Worm (Caenorhabditis elegans) whole organism, late embryonic: Measurements from ENCODE around the gene F57G12.2.

Source experiments
- ceh-22 ChIP-seq: sonication (generic microtip); optimal IDR thresholded peaks from 2 replicates; lab custom pipeline; 2017; ENCODE audit warnings: missing biosample characterization, missing genetic modification characterization
- ceh-45 ChIP-seq: fragments of 200-800 bp; sonication (Bioruptor generic); IDR thresholded peaks from 2 replicates; pipeline ENCODE4 v1.3.6; 2022; ENCODE audit warnings: missing genetic modification reagents, missing genetic modification characterization, missing compliant biosample characterization
- ceh-6 ChIP-seq: fragments of 200-800 bp; sonication (Bioruptor generic); optimal IDR thresholded peaks from 2 replicates; lab custom pipeline; 2018; ENCODE audit warnings: mild to moderate bottlenecking, missing genetic modification characterization, missing compliant biosample characterization
- che-1 ChIP-seq: sonication (generic microtip); optimal IDR thresholded peaks from 2 replicates; lab custom pipeline; 2016; ENCODE audit warnings: mild to moderate bottlenecking, missing genetic modification characterization, missing compliant biosample characterization
- elt-2 ChIP-seq: sonication (generic microtip); optimal IDR thresholded peaks from 2 replicates; lab custom pipeline; 2016; ENCODE audit warnings: missing genetic modification reagents, missing genetic modification characterization, missing compliant biosample characterization
- ets-4 ChIP-seq: sonication (generic microtip); optimal IDR thresholded peaks from 2 replicates; lab custom pipeline; 2016; ENCODE audit warnings: missing genetic modification characterization, missing compliant biosample characterization
- fkh-6 ChIP-seq: sonication (generic microtip); optimal IDR thresholded peaks from 2 replicates; lab custom pipeline; 2016; ENCODE audit warnings: missing genetic modification characterization, missing compliant biosample characterization
- hlh-8 ChIP-seq: sonication (generic microtip); optimal IDR thresholded peaks from 2 replicates; lab custom pipeline; 2016; ENCODE audit warnings: missing genotype, missing genetic modification characterization, missing compliant biosample characterization
- madf-2 ChIP-seq: sonication (generic microtip); optimal IDR thresholded peaks from 2 replicates; lab custom pipeline; 2017; ENCODE audit warnings: missing genetic modification characterization, missing compliant biosample characterization
- pat-9 ChIP-seq: fragments of 200-800 bp; sonication (Bioruptor generic); optimal IDR thresholded peaks from 2 replicates; lab custom pipeline; 2018; ENCODE audit warnings: mild to moderate bottlenecking, missing genetic modification characterization, moderate library complexity, missing compliant biosample characterization
- pqm-1 ChIP-seq: sonication (generic microtip); optimal IDR thresholded peaks from 2 replicates; lab custom pipeline; 2016; ENCODE audit warnings: missing genetic modification characterization, missing compliant biosample characterization
- pros-1 ChIP-seq: fragments of 150-350 bp; optimal IDR thresholded peaks from 2 replicates; lab custom pipeline; 2014; ENCODE audit warnings: missing biosample characterization, missing genetic modification reagents, missing genetic modification characterization
- tbx-2 ChIP-seq: sonication (generic microtip); optimal IDR thresholded peaks from 2 replicates; lab custom pipeline; 2016; ENCODE audit warnings: missing genetic modification characterization, missing compliant biosample characterization

DNA sequence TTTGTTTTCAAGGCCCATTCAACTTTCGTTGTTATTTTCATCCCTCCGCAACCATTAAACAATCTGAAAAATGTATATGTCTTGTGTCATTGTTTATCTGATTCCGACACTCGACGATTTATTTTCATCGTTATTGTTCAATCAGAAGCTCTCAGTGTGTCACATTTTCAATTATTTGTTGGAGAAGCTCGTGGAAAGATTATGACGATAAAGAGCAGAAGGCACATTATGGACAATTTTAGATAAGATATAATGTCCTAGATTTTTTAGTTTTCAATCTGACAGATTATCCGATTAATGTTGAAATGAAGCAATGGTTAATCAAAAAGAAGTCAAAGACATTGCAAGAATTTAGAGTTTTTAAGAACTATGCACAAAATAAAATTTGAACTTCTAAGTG is 5.1 kb upstream of the F57G12.2 start:
- TF ChIP-seq ceh-6 (GFP tag; lab: Kevin White, UChicago) (no peak), pros-1 (tag; lab: Kevin White, UChicago) (no peak), pqm-1 (tag; lab: Kevin White, UChicago) (no peak), hlh-8 (tag; lab: Kevin White, UChicago) (no peak), fkh-6 (tag; lab: Kevin White, UChicago) (no peak), ets-4 (tag; lab: Kevin White, UChicago) (no peak), tbx-2 (no peak), madf-2 (no peak), che-1 (tag; lab: Kevin White, UChicago) (no peak), pat-9 (tag; lab: Kevin White, UChicago) (no peak), ceh-45 (GFP tag; lab: Robert Waterston, UW) (no peak), ceh-22 (tag; lab: Kevin White, UChicago) (no peak), elt-2 (no peak)
